Fruit fly (Drosophila melanogaster): ENCODE measurements around the gene Shmt.

DNA sequence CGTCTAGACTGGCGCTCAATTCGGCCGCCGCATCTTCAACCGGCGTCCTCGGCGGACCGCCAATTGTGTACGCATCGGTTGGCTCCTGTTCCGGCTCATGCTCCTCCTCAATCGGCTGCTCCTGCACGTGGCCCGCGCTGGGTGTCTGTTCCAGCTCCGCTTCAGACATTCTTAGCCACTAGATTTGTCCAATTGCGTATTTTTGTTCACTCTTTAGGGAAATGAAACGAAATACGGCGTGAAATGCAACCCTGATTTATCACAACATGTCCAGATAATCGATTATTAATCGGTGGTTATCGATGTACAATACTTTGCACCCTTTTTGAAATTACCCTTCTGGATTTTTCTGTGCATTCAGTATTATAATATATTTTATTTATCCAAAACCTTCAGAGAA is 40.0 kb downstream of the Shmt start, which contains the start of gene mof:
- TF ChIP-seq CG8478 (optimal IDR thresholded peaks at IDR 0.05) (no peak), Dll (optimal IDR thresholded peaks at IDR 0.05) (no peak)
